Worm (Caenorhabditis elegans): ENCODE data around the gene sel-13.

- TF ChIP-seq him-1 (tag; optimal IDR thresholded peaks at IDR 0.05) (no peak), dao-5 (tag; optimal IDR thresholded peaks at IDR 0.05) (no peak)
Measured at ce11 chrIII:4677466-4677865, 22.6 kb downstream of the sel-13 start, which contains the start of gene srg-10.
